Fruit fly (Drosophila melanogaster) whole organism, embryonic: ENCODE results near the gene CG13679.
A peak's percentile ranks its signal among the peaks of the same experiment; 100 is the strongest.

ENCODE experiments used
- Adf1 ChIP-seq: fragments of 200-800 bp; sonication (Bioruptor generic); IDR thresholded peaks from 2 replicates; pipeline ENCODE4 v1.3.6; 2022; ENCODE audit warnings: missing biosample characterization, missing genetic modification characterization
- Aef1 ChIP-seq: fragments of 200-800 bp; sonication (Bioruptor generic); IDR thresholded peaks from 3 replicates; pipeline ENCODE4 v1.3.6; 2022; ENCODE audit warnings: missing biosample characterization, missing genetic modification characterization
- Asciz ChIP-seq: fragments of 200-800 bp; sonication (Bioruptor generic); optimal IDR thresholded peaks from 2 replicates; lab custom pipeline; 2017; ENCODE audit warnings: missing biosample characterization, mild to moderate bottlenecking, missing genetic modification characterization, missing genetic modification reagents
- CG10209 ChIP-seq: fragments of 200-800 bp; sonication (Bioruptor generic); optimal IDR thresholded peaks from 3 replicates; lab custom pipeline; 2017; ENCODE audit warnings: missing biosample characterization, mild to moderate bottlenecking, missing genetic modification characterization, missing genetic modification reagents
- CG10979 ChIP-seq: fragments of 200-800 bp; sonication (Bioruptor generic); optimal IDR thresholded peaks from 2 replicates; lab custom pipeline; 2018; ENCODE audit warnings: missing biosample characterization, mild to moderate bottlenecking, missing genetic modification characterization, moderate library complexity
- CG11504 ChIP-seq: fragments of 200-800 bp; sonication (Bioruptor generic); optimal IDR thresholded peaks from 3 replicates; lab custom pipeline; 2019; ENCODE audit warnings: missing biosample characterization, mild to moderate bottlenecking, missing genetic modification characterization, moderate library complexity
- CG13424 ChIP-seq: fragments of 200-800 bp; sonication (Bioruptor generic); optimal IDR thresholded peaks from 2 replicates; lab custom pipeline; 2019; ENCODE audit warnings: missing biosample characterization, mild to moderate bottlenecking, missing genetic modification characterization, moderate library complexity
- CG14441 ChIP-seq: fragments of 200-800 bp; sonication (Bioruptor generic); IDR thresholded peaks from 2 replicates; pipeline ENCODE4 v1.3.6; 2022; ENCODE audit warnings: missing biosample characterization, missing genetic modification characterization
- CG14860 ChIP-seq: fragments of 200-800 bp; sonication (Bioruptor generic); IDR thresholded peaks from 3 replicates; pipeline ENCODE4 v1.3.6; 2022; ENCODE audit warnings: missing biosample characterization, missing genetic modification characterization; ENCODE audit not compliant: partially characterized antibody
- CG14965 ChIP-seq: fragments of 200-800 bp; sonication (Bioruptor generic); optimal IDR thresholded peaks from 2 replicates; lab custom pipeline; 2016; ENCODE audit warnings: missing biosample characterization, missing genetic modification characterization, borderline replicate concordance
- CG17385 ChIP-seq: fragments of 200-800 bp; sonication (Bioruptor generic); optimal IDR thresholded peaks from 3 replicates; lab custom pipeline; 2018; ENCODE audit warnings: missing biosample characterization, mild to moderate bottlenecking, missing genetic modification characterization
- CG2678 ChIP-seq: fragments of 200-800 bp; sonication (Bioruptor generic); optimal IDR thresholded peaks from 3 replicates; lab custom pipeline; 2019; ENCODE audit warnings: missing biosample characterization, mild to moderate bottlenecking, missing genetic modification characterization, moderate library complexity
- CG30403 ChIP-seq: fragments of 200-800 bp; sonication (Bioruptor generic); optimal IDR thresholded peaks from 3 replicates; lab custom pipeline; 2016; ENCODE audit warnings: missing biosample characterization, missing genetic modification characterization
- CG30431 ChIP-seq: fragments of 200-800 bp; sonication (Bioruptor generic); optimal IDR thresholded peaks from 2 replicates; lab custom pipeline; 2017; ENCODE audit warnings: missing biosample characterization, missing genetic modification characterization
- CG31388 ChIP-seq: fragments of 200-800 bp; sonication (Bioruptor generic); optimal IDR thresholded peaks from 2 replicates; lab custom pipeline; 2016; ENCODE audit warnings: missing biosample characterization, missing genetic modification characterization
- CG31441 ChIP-seq: fragments of 200-800 bp; sonication (Bioruptor generic); IDR thresholded peaks from 2 replicates; pipeline ENCODE4 v1.3.6; 2022; ENCODE audit warnings: missing biosample characterization, missing genetic modification characterization
- CG42726 ChIP-seq: fragments of 200-800 bp; sonication (Bioruptor generic); IDR thresholded peaks from 2 replicates; pipeline ENCODE4 v1.3.6; 2022; ENCODE audit warnings: missing biosample characterization, missing genetic modification characterization; ENCODE audit not compliant: partially characterized antibody
- CG4360 ChIP-seq: fragments of 200-800 bp; sonication (Bioruptor generic); IDR thresholded peaks from 2 replicates; pipeline ENCODE4 v1.3.6; 2022; ENCODE audit warnings: missing biosample characterization, missing genetic modification characterization
- CG4854 ChIP-seq: fragments of 200-800 bp; sonication (Bioruptor generic); optimal IDR thresholded peaks from 2 replicates; lab custom pipeline; 2016; ENCODE audit warnings: missing biosample characterization, missing genetic modification characterization, inconsistent platforms
- CG6813 ChIP-seq: fragments of 200-800 bp; sonication (Bioruptor generic); optimal IDR thresholded peaks from 2 replicates; lab custom pipeline; 2017; ENCODE audit warnings: missing biosample characterization, missing genetic modification characterization, mild to moderate bottlenecking, moderate library complexity, missing genetic modification reagents
- CG7839 ChIP-seq: fragments of 200-800 bp; sonication (Bioruptor generic); optimal IDR thresholded peaks from 3 replicates; lab custom pipeline; 2018; ENCODE audit warnings: missing biosample characterization, mild to moderate bottlenecking, missing genetic modification characterization, moderate library complexity
- CTCF ChIP-seq: fragments of 200-800 bp; sonication (Bioruptor generic); optimal IDR thresholded peaks from 2 replicates; lab custom pipeline; 2017; ENCODE audit warnings: missing biosample characterization, mild to moderate bottlenecking, missing genetic modification characterization, moderate library complexity
- D ChIP-seq, 2 experiments: fragments of 200-800 bp in 1 of 2; fragments of >200 bp in 1 of 2; sonication (Bioruptor generic) in 1 of 2; optimal IDR thresholded peaks; 2 replicates in 1 of 2; 3 replicates in 1 of 2; lab custom pipeline; 2017; ENCODE audit warnings: mild to moderate bottlenecking in 1 of 2, missing biosample characterization in 1 of 2, missing genetic modification characterization in 1 of 2, missing genetic modification reagents in 1 of 2
- D19A ChIP-seq: fragments of 200-800 bp; optimal IDR thresholded peaks from 3 replicates; lab custom pipeline; 2019; ENCODE audit warnings: missing biosample characterization, mild to moderate bottlenecking, missing genetic modification characterization, moderate library complexity
- Doc3 ChIP-seq: fragments of 200-800 bp; sonication (Bioruptor generic); IDR thresholded peaks from 3 replicates; pipeline ENCODE4 v1.3.6; 2022; ENCODE audit warnings: missing biosample characterization, missing genetic modification characterization; ENCODE audit not compliant: partially characterized antibody
- Fer2 ChIP-seq: fragments of 200-800 bp; sonication (Bioruptor generic); optimal IDR thresholded peaks from 2 replicates; lab custom pipeline; 2018; ENCODE audit warnings: missing biosample characterization, mild to moderate bottlenecking, missing genetic modification characterization, moderate library complexity
- Hey ChIP-seq: fragments of 200-800 bp; sonication (Bioruptor generic); optimal IDR thresholded peaks from 3 replicates; lab custom pipeline; 2018; ENCODE audit warnings: missing biosample characterization, mild to moderate bottlenecking, missing genetic modification characterization
- Jarid2 ChIP-seq: fragments of 200-800 bp; sonication (Bioruptor generic); optimal IDR thresholded peaks from 3 replicates; lab custom pipeline; 2017; ENCODE audit warnings: mild to moderate bottlenecking, missing biosample characterization, missing genetic modification reagents, missing genetic modification characterization
- Nf-YA ChIP-seq: fragments of 200-800 bp; sonication (Bioruptor generic); IDR thresholded peaks from 2 replicates; pipeline ENCODE4 v1.3.6; 2022; ENCODE audit warnings: missing biosample characterization, missing genetic modification characterization
- Nf-YC ChIP-seq: fragments of 200-800 bp; optimal IDR thresholded peaks from 3 replicates; lab custom pipeline; 2019; ENCODE audit warnings: missing biosample characterization, mild to moderate bottlenecking, missing genetic modification characterization, moderate library complexity
- Taf1 ChIP-seq: fragments of 200-800 bp; sonication (Bioruptor generic); IDR thresholded peaks from 2 replicates; pipeline ENCODE4 v1.3.6; 2022; ENCODE audit warnings: missing biosample characterization, missing genetic modification characterization
- Trl ChIP-seq, 3 experiments: fragments of >200 bp in 2 of 3; fragments of 200-800 bp in 1 of 3; sonication (Bioruptor generic) in 1 of 3; optimal IDR thresholded peaks; 2 replicates in 1 of 3; 3 replicates in 2 of 3; lab custom pipeline; 2016 to 2017; ENCODE audit warnings: missing biosample characterization in 1 of 3, missing genetic modification characterization in 1 of 3
- dmrt99B ChIP-seq: fragments of 200-800 bp; sonication (Bioruptor generic); optimal IDR thresholded peaks from 2 replicates; lab custom pipeline; 2018; ENCODE audit warnings: missing biosample characterization, mild to moderate bottlenecking, missing genetic modification characterization, moderate library complexity
- eve ChIP-seq, 2 experiments: fragments of >200 bp; optimal IDR thresholded peaks; 2 replicates each; lab custom pipeline; 2017; ENCODE audit warnings: missing biosample characterization in 2 of 2, missing genetic modification characterization in 2 of 2
- fd102C ChIP-seq: fragments of 200-800 bp; sonication (Bioruptor generic); optimal IDR thresholded peaks from 2 replicates; lab custom pipeline; 2018; ENCODE audit warnings: missing biosample characterization, mild to moderate bottlenecking, missing genetic modification characterization, moderate library complexity
- fru ChIP-seq: fragments of >200 bp; optimal IDR thresholded peaks from 2 replicates; lab custom pipeline; 2017
- h ChIP-seq: fragments of >200 bp; optimal IDR thresholded peaks from 2 replicates; lab custom pipeline; 2017
- hth ChIP-seq: fragments of >200 bp; optimal IDR thresholded peaks from 2 replicates; lab custom pipeline; 2017; ENCODE audit warnings: inconsistent platforms
- kay ChIP-seq: fragments of 200-800 bp; sonication (Bioruptor generic); optimal IDR thresholded peaks from 2 replicates; lab custom pipeline; 2016; ENCODE audit warnings: missing biosample characterization, missing genetic modification characterization
- klu ChIP-seq: fragments of 200-800 bp; sonication (Bioruptor generic); IDR thresholded peaks from 2 replicates; pipeline ENCODE4 v1.3.6; 2022; ENCODE audit warnings: missing biosample characterization, missing genetic modification characterization
- pb ChIP-seq: fragments of 200-800 bp; sonication (Bioruptor generic); optimal IDR thresholded peaks from 3 replicates; lab custom pipeline; 2016; ENCODE audit warnings: missing biosample characterization, missing genetic modification characterization
- pita ChIP-seq: fragments of 200-800 bp; sonication (Bioruptor generic); optimal IDR thresholded peaks from 2 replicates; lab custom pipeline; 2017; ENCODE audit warnings: missing biosample characterization, mild to moderate bottlenecking, missing genetic modification characterization
- salm ChIP-seq: fragments of 200-800 bp; sonication (Bioruptor generic); optimal IDR thresholded peaks from 2 replicates; lab custom pipeline; 2018; ENCODE audit warnings: missing biosample characterization, mild to moderate bottlenecking, missing genetic modification characterization
- sima ChIP-seq: fragments of 200-800 bp; sonication (Bioruptor generic); optimal IDR thresholded peaks from 2 replicates; lab custom pipeline; 2016; ENCODE audit warnings: missing biosample characterization, missing genetic modification characterization
- so ChIP-seq: fragments of 200-800 bp; sonication (Bioruptor generic); IDR thresholded peaks from 3 replicates; pipeline ENCODE4 v1.3.6; 2022; ENCODE audit warnings: missing biosample characterization, missing genetic modification characterization
- sqz ChIP-seq: fragments of 200-800 bp; sonication (Bioruptor generic); optimal IDR thresholded peaks from 3 replicates; lab custom pipeline; 2018; ENCODE audit warnings: missing biosample characterization, mild to moderate bottlenecking, missing genetic modification characterization
- sr ChIP-seq: fragments of 200-800 bp; sonication (Bioruptor generic); IDR thresholded peaks from 3 replicates; pipeline ENCODE4 v1.3.6; 2022; ENCODE audit warnings: missing biosample characterization, missing genetic modification characterization
- tio ChIP-seq: fragments of 200-800 bp; sonication (Bioruptor generic); optimal IDR thresholded peaks from 2 replicates; lab custom pipeline; 2017; ENCODE audit warnings: missing biosample characterization, missing genetic modification characterization, inconsistent platforms
- unpg ChIP-seq: fragments of 200-800 bp; sonication (Bioruptor generic); optimal IDR thresholded peaks from 3 replicates; lab custom pipeline; 2018; ENCODE audit warnings: missing biosample characterization, mild to moderate bottlenecking, missing genetic modification characterization, moderate library complexity
- zf30C ChIP-seq: fragments of 200-800 bp; sonication (Bioruptor generic); optimal IDR thresholded peaks from 3 replicates; lab custom pipeline; 2018; ENCODE audit warnings: missing biosample characterization, mild to moderate bottlenecking, missing genetic modification characterization

Gene CG13679

dm6 chr3L:8197779-8198279 lies 4.8 kb upstream of the CG13679 start, which contains the start of the genes UbcE2M and Dhps (continued):
- TF ChIP-seq Adf1, result peak; percentile 27; the same call in 1 of the 2 replicates
- TF ChIP-seq dmrt99B, result no peak
- TF ChIP-seq CG2678, result no peak
- no peak for TF ChIP-seq CTCF (GFP tag; lab: Kevin White, UChicago)
- TF ChIP-seq D (optimal IDR thresholded peaks at IDR 0.05; lab: Kevin White, UChicago), result no peak
- TF ChIP-seq D (GFP tag; optimal IDR thresholded peaks at IDR 0.05; lab: Kevin White, UChicago), result peak; percentile 52
- no peak for TF ChIP-seq CG4360 (GFP tag; lab: Robert Waterston, UW)
- no peak for TF ChIP-seq CG31441 (GFP tag; lab: Robert Waterston, UW)
- no peak for TF ChIP-seq D19A (tag; lab: Kevin White, UChicago)
- TF ChIP-seq CG42726 (GFP tag; lab: Robert Waterston, UW), result peak; percentile 53
- no peak for TF ChIP-seq Trl (optimal IDR thresholded peaks at IDR 0.05; lab: Kevin White, UChicago)
- TF ChIP-seq Trl (GFP tag; optimal IDR thresholded peaks at IDR 0.05; lab: Kevin White, UChicago), result peak; percentile 31
- no peak for TF ChIP-seq CG11504 (tag; lab: Kevin White, UChicago)
- TF ChIP-seq unpg (GFP tag; lab: Kevin White, UChicago), result peak; percentile 66
- no peak; the same call in 2 of the 3 replicates for TF ChIP-seq so (GFP tag; lab: Robert Waterston, UW)
- TF ChIP-seq CG6813 (GFP tag; lab: Kevin White, UChicago), result no peak
- TF ChIP-seq eve (GFP tag; optimal IDR thresholded peaks at IDR 0.05; lab: Kevin White, UChicago), result no peak
- no peak; the same call in 1 of the 3 replicates for TF ChIP-seq Aef1 (GFP tag; lab: Robert Waterston, UW)
- TF ChIP-seq salm (tag; lab: Kevin White, UChicago), result no peak
- TF ChIP-seq Doc3 (GFP tag; lab: Robert Waterston, UW), result peak; percentile 54; the same call in 1 of the 3 replicates
- TF ChIP-seq Taf1 (GFP tag; lab: Robert Waterston, UW), result no peak
- TF ChIP-seq CG17385, result peak; percentile 69
- TF ChIP-seq fd102C (GFP tag; lab: Kevin White, UChicago), result no peak
- peak; percentile 19 for TF ChIP-seq CG4854 (GFP tag; lab: Kevin White, UChicago)
- no peak for TF ChIP-seq sr
- TF ChIP-seq h (lab: Kevin White, UChicago), result no peak
- peak; percentile 81 for TF ChIP-seq CG30403 (GFP tag; lab: Kevin White, UChicago)
- TF ChIP-seq CG14860, result peak; percentile 57
- TF ChIP-seq fru (lab: Kevin White, UChicago), result no peak
- TF ChIP-seq pb (GFP tag; lab: Kevin White, UChicago), result no peak
- peak; percentile 60 for TF ChIP-seq CG10979 (tag; lab: Kevin White, UChicago)
- TF ChIP-seq klu (GFP tag; lab: Robert Waterston, UW), result peak; percentile 62; the same call in 1 of the 2 replicates
- TF ChIP-seq zf30C, result no peak
- TF ChIP-seq kay (GFP tag; lab: Kevin White, UChicago), result peak; percentile 47
- no peak for TF ChIP-seq CG7839 (tag; lab: Kevin White, UChicago)
- peak; percentile 83 for TF ChIP-seq CG10209
- TF ChIP-seq CG14965, result no peak
- no peak for TF ChIP-seq pita (GFP tag; lab: Kevin White, UChicago)
- no peak for TF ChIP-seq Nf-YA
- TF ChIP-seq CG13424 (tag; lab: Kevin White, UChicago), result peak; percentile 84
- TF ChIP-seq tio (GFP tag; lab: Kevin White, UChicago), result no peak
- no peak for TF ChIP-seq sqz
- peak; percentile 61 for TF ChIP-seq CG30431 (GFP tag; lab: Kevin White, UChicago)
- peak; percentile 76 for TF ChIP-seq Fer2 (tag; lab: Kevin White, UChicago)
- TF ChIP-seq Jarid2, result no peak
- no peak for TF ChIP-seq hth (lab: Kevin White, UChicago)
- TF ChIP-seq CG31388, result no peak
- peak; percentile 63; the same call in 1 of the 2 replicates for TF ChIP-seq CG14441 (GFP tag; lab: Robert Waterston, UW)
- no peak for TF ChIP-seq Asciz (GFP tag; lab: Kevin White, UChicago)
- TF ChIP-seq Nf-YC, result no peak
- TF ChIP-seq Hey (tag; lab: Kevin White, UChicago), result no peak
- TF ChIP-seq sima, result no peak
